Fruit fly (Drosophila melanogaster) whole organism, embryonic: ENCODE results near the gene CG6432.

Experiments used
- ATbp ChIP-seq: fragments of 200-800 bp; sonication (Bioruptor generic); optimal IDR thresholded peaks from 2 replicates; lab custom pipeline; 2017; ENCODE audit warnings: missing biosample characterization, mild to moderate bottlenecking, missing genetic modification characterization, missing genetic modification reagents
- Adf1 ChIP-seq: fragments of 200-800 bp; sonication (Bioruptor generic); IDR thresholded peaks from 2 replicates; pipeline ENCODE4 v1.3.6; 2022; ENCODE audit warnings: missing biosample characterization, missing genetic modification characterization
- Bgb ChIP-seq: fragments of 200-800 bp; sonication (Bioruptor generic); IDR thresholded peaks from 2 replicates; pipeline ENCODE4 v1.3.6; 2022; ENCODE audit warnings: missing biosample characterization, missing genetic modification characterization; ENCODE audit not compliant: partially characterized antibody
- CG12155 ChIP-seq: fragments of 200-800 bp; sonication (Bioruptor generic); optimal IDR thresholded peaks from 3 replicates; lab custom pipeline; 2016; ENCODE audit warnings: missing biosample characterization, missing genetic modification characterization
- CG12659 ChIP-seq: fragments of 200-800 bp; sonication (Bioruptor generic); optimal IDR thresholded peaks from 3 replicates; lab custom pipeline; 2017; ENCODE audit warnings: mild to moderate bottlenecking, missing biosample characterization, missing genetic modification reagents, missing genetic modification characterization
- CG12942 ChIP-seq: fragments of 200-800 bp; sonication (Bioruptor generic); optimal IDR thresholded peaks from 3 replicates; lab custom pipeline; 2016; ENCODE audit warnings: missing biosample characterization, missing genetic modification characterization
- CG13287 ChIP-seq: fragments of 200-800 bp; sonication (Bioruptor generic); IDR thresholded peaks from 2 replicates; pipeline ENCODE4 v1.3.6; 2022; ENCODE audit warnings: missing biosample characterization, missing genetic modification characterization; ENCODE audit not compliant: partially characterized antibody
- CG15011 ChIP-seq: fragments of 200-800 bp; sonication (Bioruptor generic); optimal IDR thresholded peaks from 3 replicates; lab custom pipeline; 2018; ENCODE audit warnings: missing biosample characterization, mild to moderate bottlenecking, missing genetic modification characterization
- CG17385 ChIP-seq: fragments of 200-800 bp; sonication (Bioruptor generic); optimal IDR thresholded peaks from 3 replicates; lab custom pipeline; 2018; ENCODE audit warnings: missing biosample characterization, mild to moderate bottlenecking, missing genetic modification characterization
- CG30431 ChIP-seq: fragments of 200-800 bp; sonication (Bioruptor generic); optimal IDR thresholded peaks from 2 replicates; lab custom pipeline; 2017; ENCODE audit warnings: missing biosample characterization, missing genetic modification characterization
- CG33213 ChIP-seq: fragments of 200-800 bp; sonication (Bioruptor generic); optimal IDR thresholded peaks from 3 replicates; lab custom pipeline; 2016; ENCODE audit warnings: missing biosample characterization, missing genetic modification characterization
- CG33557 ChIP-seq: fragments of 200-800 bp; sonication (Bioruptor generic); optimal IDR thresholded peaks from 2 replicates; lab custom pipeline; 2019; ENCODE audit warnings: missing biosample characterization, mild to moderate bottlenecking, missing genetic modification characterization, moderate library complexity
- CG34422 ChIP-seq: fragments of 200-800 bp; sonication (Bioruptor generic); IDR thresholded peaks from 3 replicates; pipeline ENCODE4 v1.3.6; 2022; ENCODE audit warnings: missing biosample characterization, missing genetic modification characterization
- CG4360 ChIP-seq: fragments of 200-800 bp; sonication (Bioruptor generic); IDR thresholded peaks from 2 replicates; pipeline ENCODE4 v1.3.6; 2022; ENCODE audit warnings: missing biosample characterization, missing genetic modification characterization
- CG7357 ChIP-seq: fragments of 200-800 bp; sonication (Bioruptor generic); IDR thresholded peaks from 3 replicates; pipeline ENCODE4 v1.3.6; 2022; ENCODE audit warnings: missing biosample characterization, missing genetic modification characterization
- CG7786 ChIP-seq: fragments of 200-800 bp; sonication (Bioruptor generic); optimal IDR thresholded peaks from 2 replicates; lab custom pipeline; 2016; ENCODE audit warnings: missing biosample characterization, missing genetic modification characterization
- CG9609 ChIP-seq: fragments of 200-800 bp; sonication (Bioruptor generic); optimal IDR thresholded peaks from 3 replicates; lab custom pipeline; 2016; ENCODE audit warnings: missing biosample characterization, missing genetic modification characterization
- CG9797 ChIP-seq: fragments of 200-800 bp; sonication (Bioruptor generic); optimal IDR thresholded peaks from 3 replicates; lab custom pipeline; 2018; ENCODE audit warnings: missing biosample characterization, mild to moderate bottlenecking, missing genetic modification characterization
- Camta ChIP-seq: fragments of 200-800 bp; sonication (Bioruptor generic); optimal IDR thresholded peaks from 2 replicates; lab custom pipeline; 2016; ENCODE audit warnings: missing biosample characterization, missing genetic modification characterization
- D19A ChIP-seq: fragments of 200-800 bp; optimal IDR thresholded peaks from 3 replicates; lab custom pipeline; 2019; ENCODE audit warnings: missing biosample characterization, mild to moderate bottlenecking, missing genetic modification characterization, moderate library complexity
- HLH54F ChIP-seq: fragments of 200-800 bp; sonication (Bioruptor generic); optimal IDR thresholded peaks from 3 replicates; lab custom pipeline; 2016; ENCODE audit warnings: missing biosample characterization, missing genetic modification characterization
- MBD-R2 ChIP-seq: fragments of 200-800 bp; sonication (Bioruptor generic); IDR thresholded peaks from 2 replicates; pipeline ENCODE4 v1.3.6; 2022; ENCODE audit warnings: missing biosample characterization, missing genetic modification characterization
- Max ChIP-seq: fragments of 200-800 bp; sonication (Bioruptor generic); optimal IDR thresholded peaks from 2 replicates; lab custom pipeline; 2016; ENCODE audit warnings: missing biosample characterization, mild to moderate bottlenecking, missing genetic modification characterization
- Neu2 ChIP-seq: fragments of 200-800 bp; sonication (Bioruptor generic); optimal IDR thresholded peaks from 3 replicates; lab custom pipeline; 2016; ENCODE audit warnings: missing biosample characterization, missing genetic modification characterization, borderline replicate concordance
- Nf-YC ChIP-seq: fragments of 200-800 bp; optimal IDR thresholded peaks from 3 replicates; lab custom pipeline; 2019; ENCODE audit warnings: missing biosample characterization, mild to moderate bottlenecking, missing genetic modification characterization, moderate library complexity
- Rx ChIP-seq: fragments of 200-800 bp; sonication (Bioruptor generic); IDR thresholded peaks from 2 replicates; pipeline ENCODE4 v1.3.6; 2022; ENCODE audit warnings: missing biosample characterization, missing genetic modification characterization
- Sox102F ChIP-seq: fragments of 200-800 bp; sonication (Bioruptor generic); optimal IDR thresholded peaks from 2 replicates; lab custom pipeline; 2018; ENCODE audit warnings: missing biosample characterization, mild to moderate bottlenecking, missing genetic modification characterization, moderate library complexity
- Ssrp ChIP-seq: fragments of 200-800 bp; sonication (Bioruptor generic); optimal IDR thresholded peaks from 2 replicates; lab custom pipeline; 2018; ENCODE audit warnings: missing biosample characterization, mild to moderate bottlenecking, missing genetic modification characterization, moderate library complexity
- Taf1 ChIP-seq: fragments of 200-800 bp; sonication (Bioruptor generic); IDR thresholded peaks from 2 replicates; pipeline ENCODE4 v1.3.6; 2022; ENCODE audit warnings: missing biosample characterization, missing genetic modification characterization
- Xbp1 ChIP-seq: fragments of 200-800 bp; sonication (Bioruptor generic); optimal IDR thresholded peaks from 3 replicates; lab custom pipeline; 2016; ENCODE audit warnings: missing biosample characterization, mild to moderate bottlenecking, missing genetic modification characterization
- ase ChIP-seq: fragments of 200-800 bp; sonication (Bioruptor generic); IDR thresholded peaks from 3 replicates; pipeline ENCODE4 v1.3.6; 2022; ENCODE audit warnings: missing biosample characterization, missing genetic modification characterization
- bigmax ChIP-seq: fragments of 200-800 bp; sonication (Bioruptor generic); optimal IDR thresholded peaks from 2 replicates; lab custom pipeline; 2018; ENCODE audit warnings: missing biosample characterization, mild to moderate bottlenecking, missing genetic modification characterization
- bowl ChIP-seq: fragments of 200-800 bp; sonication (Bioruptor generic); IDR thresholded peaks from 2 replicates; pipeline ENCODE4 v1.3.6; 2022; ENCODE audit warnings: missing biosample characterization, missing genetic modification characterization
- br ChIP-seq: fragments of >200 bp; optimal IDR thresholded peaks from 2 replicates; lab custom pipeline; 2017
- dm ChIP-seq: fragments of 200-800 bp; sonication (Bioruptor generic); optimal IDR thresholded peaks from 3 replicates; lab custom pipeline; 2016; ENCODE audit warnings: missing biosample characterization, missing genetic modification characterization
- fd64A ChIP-seq: fragments of 200-800 bp; sonication (Bioruptor generic); optimal IDR thresholded peaks from 3 replicates; lab custom pipeline; 2018; ENCODE audit warnings: missing biosample characterization, mild to moderate bottlenecking, missing genetic modification characterization
- gro ChIP-seq: fragments of 200-800 bp; sonication (Bioruptor generic); optimal IDR thresholded peaks from 2 replicates; lab custom pipeline; 2016; ENCODE audit warnings: missing biosample characterization, missing genetic modification characterization
- gt ChIP-seq: fragments of 200-800 bp; sonication (Bioruptor generic); IDR thresholded peaks from 2 replicates; pipeline ENCODE4 v1.3.6; 2022; ENCODE audit warnings: missing biosample characterization, missing genetic modification characterization
- hkb ChIP-seq, 2 experiments: fragments of 200-800 bp in 1 of 2; fragments of >200 bp in 1 of 2; sonication (Bioruptor generic) in 1 of 2; IDR thresholded peaks in 1 of 2; optimal IDR thresholded peaks in 1 of 2; 2 replicates each; pipeline versions ENCODE4 v1.3.6 to Lab custom; 2017 to 2022; ENCODE audit warnings: missing biosample characterization in 1 of 2, missing genetic modification characterization in 1 of 2
- nmo ChIP-seq: fragments of 200-800 bp; sonication (Bioruptor generic); optimal IDR thresholded peaks from 2 replicates; lab custom pipeline; 2018; ENCODE audit warnings: missing biosample characterization, mild to moderate bottlenecking, missing genetic modification characterization, moderate library complexity
- pan ChIP-seq, 4 experiments: fragments of >200 bp in 3 of 4; fragments of 200-800 bp in 1 of 4; sonication (Bioruptor generic) in 1 of 4; optimal IDR thresholded peaks in 3 of 4; IDR thresholded peaks in 1 of 4; 2 replicates each; pipeline versions ENCODE4 v1.3.6 to Lab custom; 2017 to 2022; ENCODE audit warnings: missing biosample characterization in 2 of 4, missing genetic modification characterization in 2 of 4, mixed read lengths in 1 of 4
- pum ChIP-seq: fragments of 200-800 bp; sonication (Bioruptor generic); optimal IDR thresholded peaks from 2 replicates; lab custom pipeline; 2016; ENCODE audit warnings: missing biosample characterization, missing genetic modification characterization
- ranshi ChIP-seq: fragments of 200-800 bp; sonication (Bioruptor generic); IDR thresholded peaks from 2 replicates; pipeline ENCODE4 v1.3.6; 2022; ENCODE audit warnings: missing biosample characterization, missing genetic modification characterization
- shn ChIP-seq: fragments of 200-800 bp; sonication (Bioruptor generic); optimal IDR thresholded peaks from 3 replicates; lab custom pipeline; 2016; ENCODE audit warnings: missing biosample characterization, missing genetic modification characterization
- trem ChIP-seq: fragments of 200-800 bp; optimal IDR thresholded peaks from 3 replicates; lab custom pipeline; 2019; ENCODE audit warnings: missing biosample characterization, mild to moderate bottlenecking, missing genetic modification characterization, moderate library complexity
- tup ChIP-seq: fragments of 200-800 bp; sonication (Bioruptor generic); optimal IDR thresholded peaks from 2 replicates; lab custom pipeline; 2016; ENCODE audit warnings: missing biosample characterization, mild to moderate bottlenecking, missing genetic modification characterization, moderate library complexity
- tx ChIP-seq: fragments of 200-800 bp; sonication (Bioruptor generic); optimal IDR thresholded peaks from 2 replicates; lab custom pipeline; 2016; ENCODE audit warnings: missing biosample characterization, missing genetic modification characterization
- z ChIP-seq: fragments of 200-800 bp; sonication (Bioruptor generic); IDR thresholded peaks from 3 replicates; pipeline ENCODE4 v1.3.6; 2022; ENCODE audit warnings: missing biosample characterization, missing genetic modification characterization
- zen2 ChIP-seq: fragments of 200-800 bp; sonication (Bioruptor generic); IDR thresholded peaks from 3 replicates; pipeline ENCODE4 v1.3.6; 2022; ENCODE audit warnings: missing biosample characterization, missing genetic modification characterization; ENCODE audit not compliant: partially characterized antibody

Gene CG6432

DNA sequence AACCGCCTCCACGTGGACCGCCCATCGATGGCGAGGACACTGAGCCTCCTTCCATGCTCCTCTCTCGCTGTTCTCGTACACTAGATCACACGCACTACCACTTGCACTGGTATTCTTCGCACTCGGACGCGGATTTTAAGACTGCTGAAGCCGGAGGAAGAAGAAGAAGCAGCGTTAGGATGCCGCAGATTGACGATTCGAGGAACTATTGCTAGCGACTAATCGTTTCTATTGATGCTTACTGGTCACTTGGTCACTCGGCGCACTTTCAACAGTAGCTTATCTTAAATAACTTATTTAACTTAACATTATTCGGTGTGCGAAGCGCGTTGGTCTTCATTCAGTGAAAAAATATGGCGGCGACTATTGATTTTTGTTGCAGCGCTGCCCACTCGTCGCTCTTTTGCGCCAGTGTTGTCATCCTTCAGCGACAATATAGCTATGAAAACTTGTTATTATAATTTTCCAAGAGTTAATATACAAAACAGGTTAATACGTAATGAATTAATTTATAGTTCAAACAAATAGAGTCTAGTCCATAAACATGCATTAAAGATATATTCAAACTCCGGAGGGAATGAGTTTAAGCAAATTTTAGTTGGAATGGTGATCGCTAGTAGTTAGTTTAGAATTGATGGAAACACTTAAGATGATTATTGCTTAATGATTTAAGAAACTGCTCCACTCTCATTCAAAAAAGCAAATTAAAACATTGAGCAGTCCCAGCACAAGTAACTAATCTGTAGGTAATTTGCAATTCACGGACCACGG, 11.9 kb downstream of the CG6432 start, which contains the start of the genes CG5746 and CG6454 (continued):
- TF ChIP-seq nmo (GFP tag; lab: Kevin White, UChicago) (peak; percentile 78), CG17385 (GFP tag; lab: Kevin White, UChicago) (peak; percentile 95), hkb (optimal IDR thresholded peaks at IDR 0.05; lab: Kevin White, UChicago) (no peak), hkb (GFP tag; IDR thresholded peaks at IDR 0.05; lab: Robert Waterston, UW) (peak; percentile 25; the same call in 1 of the 2 replicates), Ssrp (tag; lab: Kevin White, UChicago) (peak; percentile 58), shn (GFP tag; lab: Kevin White, UChicago) (peak; percentile 46), CG33213 (GFP tag; lab: Kevin White, UChicago) (peak; percentile 24), tup (GFP tag; lab: Kevin White, UChicago) (no peak), Max (GFP tag; lab: Kevin White, UChicago) (peak; percentile 39), CG30431 (GFP tag; lab: Kevin White, UChicago) (no peak), tx (peak; percentile 43), ranshi (GFP tag; lab: Robert Waterston, UW) (0 out of 2 replicates have a peak, but pooled peaks have one; percentile 40), CG15011 (GFP tag; lab: Kevin White, UChicago) (no peak), Taf1 (GFP tag; lab: Robert Waterston, UW) (0 out of 2 replicates have a peak, but pooled peaks have one; percentile 32), trem (tag; lab: Kevin White, UChicago) (peak; percentile 99), ase (GFP tag; lab: Robert Waterston, UW) (no peak), dm (GFP tag; lab: Kevin White, UChicago) (peak; percentile 36), CG7357 (GFP tag; lab: Robert Waterston, UW) (no peak), CG34422 (GFP tag; lab: Robert Waterston, UW) (peak; percentile 65), CG13287 (GFP tag; lab: Robert Waterston, UW) (no peak), Sox102F (GFP tag; lab: Kevin White, UChicago) (no peak), CG12659 (GFP tag; lab: Kevin White, UChicago) (peak; percentile 83), Camta (GFP tag; lab: Kevin White, UChicago) (peak; percentile 18), fd64A (GFP tag; lab: Kevin White, UChicago) (no peak), MBD-R2 (GFP tag; lab: Robert Waterston, UW) (peak; percentile 55; the same call in 1 of the 2 replicates), gro (GFP tag; lab: Kevin White, UChicago) (peak; percentile 53), zen2 (GFP tag; lab: Robert Waterston, UW) (no peak), Adf1 (GFP tag; lab: Robert Waterston, UW) (no peak), D19A (tag; lab: Kevin White, UChicago) (no peak), CG33557 (GFP tag; lab: Kevin White, UChicago) (peak; percentile 44), Xbp1 (GFP tag; lab: Kevin White, UChicago) (peak; percentile 68), CG12155 (GFP tag; lab: Kevin White, UChicago) (peak; percentile 64), Bgb (GFP tag; lab: Robert Waterston, UW) (no peak), Nf-YC (tag; lab: Kevin White, UChicago) (no peak), bowl (no peak), pan (optimal IDR thresholded peaks at IDR 0.05; lab: Kevin White, UChicago) (no peak), pan (GFP tag; optimal IDR thresholded peaks at IDR 0.05 in 1 of 2, IDR thresholded peaks at IDR 0.05 in 1 of 2) (no peak), CG9797 (GFP tag; lab: Kevin White, UChicago) (peak; percentile 61), CG12942 (GFP tag; lab: Kevin White, UChicago) (peak; percentile 69), HLH54F (GFP tag; lab: Kevin White, UChicago) (peak; percentile 72), z (GFP tag; lab: Robert Waterston, UW) (no peak), pum (GFP tag; lab: Kevin White, UChicago) (peak; percentile 55), Rx (peak; percentile 31; the same call in 1 of the 2 replicates), br (lab: Kevin White, UChicago) (no peak), Neu2 (GFP tag; lab: Kevin White, UChicago) (peak; percentile 18), bigmax (GFP tag; lab: Kevin White, UChicago) (no peak), gt (GFP tag; lab: Robert Waterston, UW) (no peak), ATbp (GFP tag; lab: Kevin White, UChicago) (no peak), CG9609 (GFP tag; lab: Kevin White, UChicago) (peak; percentile 73), CG7786 (GFP tag; lab: Kevin White, UChicago) (peak; percentile 60), CG4360 (GFP tag; lab: Robert Waterston, UW) (peak; percentile 79)
